Fruit fly (Drosophila melanogaster): ENCODE data around the gene CG33235.

dm6 chrX:11466757-11467156 is 24.6 kb downstream of the CG33235 start:
- TF ChIP-seq psq (GFP tag; optimal IDR thresholded peaks at IDR 0.05) = no peak
- TF ChIP-seq foxo (GFP tag; optimal IDR thresholded peaks at IDR 0.05) = no peak
- TF ChIP-seq N (GFP tag; optimal IDR thresholded peaks at IDR 0.05) = no peak
- no peak for TF ChIP-seq Vsx2 (GFP tag; optimal IDR thresholded peaks at IDR 0.05; ENCODE audit: partially characterized antibody)
- no peak for TF ChIP-seq jim (GFP tag; optimal IDR thresholded peaks at IDR 0.05)
- no peak for TF ChIP-seq Dfd (GFP tag; optimal IDR thresholded peaks at IDR 0.05)
- no peak for TF ChIP-seq h (GFP tag; optimal IDR thresholded peaks at IDR 0.05)
- no peak for TF ChIP-seq Hr78 (GFP tag; optimal IDR thresholded peaks at IDR 0.05)
